Fruit fly (Drosophila melanogaster): Measurements from ENCODE around the gene alphaTub85E.

alphaTub85E gene

DNA sequence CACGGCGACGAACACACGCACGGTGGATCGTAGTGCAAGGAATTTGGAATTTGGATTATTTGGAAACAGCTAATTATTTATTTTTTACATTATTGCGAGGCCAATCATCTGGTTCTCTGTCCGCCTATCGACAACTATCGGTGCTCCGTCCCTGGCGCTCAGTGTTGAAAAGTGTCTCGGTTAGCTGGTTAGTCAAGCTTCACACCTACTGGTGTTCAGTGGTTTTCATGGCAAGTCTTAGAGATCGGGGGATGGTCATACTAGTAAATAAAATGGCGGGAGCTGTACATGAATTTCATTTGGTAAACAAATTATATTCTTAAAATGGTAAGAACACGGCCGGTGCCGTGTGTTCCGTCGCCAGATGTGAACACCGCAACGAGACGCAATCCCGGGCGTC is 22.2 kb downstream of the alphaTub85E start, which contains the start of the genes trbd and dmt (continued):
- no peak for TF ChIP-seq fd96Cb (tag; optimal IDR thresholded peaks at IDR 0.05)
- no peak for TF ChIP-seq CG8388 (GFP tag; optimal IDR thresholded peaks at IDR 0.05)
- no peak for TF ChIP-seq Oli (tag; optimal IDR thresholded peaks at IDR 0.05)
- TF ChIP-seq CG14710 (tag; optimal IDR thresholded peaks at IDR 0.05): no peak
- no peak for TF ChIP-seq esg (GFP tag; conservative IDR thresholded peaks at IDR 0.05)
- TF ChIP-seq YL-1 (GFP tag; optimal IDR thresholded peaks at IDR 0.05): peak; percentile 93
- no peak for TF ChIP-seq rib (GFP tag; IDR thresholded peaks at IDR 0.05)
- peak; percentile 69 for TF ChIP-seq maf-S (GFP tag; optimal IDR thresholded peaks at IDR 0.05)
- TF ChIP-seq bab2 (GFP tag; optimal IDR thresholded peaks at IDR 0.05): peak; percentile 31
- TF ChIP-seq Bgb (GFP tag; IDR thresholded peaks at IDR 0.05; ENCODE audit: partially characterized antibody): no peak
- no peak for TF ChIP-seq salm (tag; optimal IDR thresholded peaks at IDR 0.05)
- TF ChIP-seq CG2875 (GFP tag; optimal IDR thresholded peaks at IDR 0.05): no peak
- no peak for TF ChIP-seq ssp (GFP tag; IDR thresholded peaks at IDR 0.05)
- no peak for TF ChIP-seq usp (GFP tag; optimal IDR thresholded peaks at IDR 0.05)
- no peak for TF ChIP-seq dan (GFP tag; IDR thresholded peaks at IDR 0.05)
- no peak for TF ChIP-seq CG34422 (GFP tag; IDR thresholded peaks at IDR 0.05)
- TF ChIP-seq Aef1 (GFP tag; IDR thresholded peaks at IDR 0.05): no peak
- no peak for TF ChIP-seq Nf-YC (tag; optimal IDR thresholded peaks at IDR 0.05)
- TF ChIP-seq CG6854 (GFP tag; optimal IDR thresholded peaks at IDR 0.05): no peak
- no peak for TF ChIP-seq aop (GFP tag; IDR thresholded peaks at IDR 0.05)
- no peak for TF ChIP-seq Fer1 (GFP tag; optimal IDR thresholded peaks at IDR 0.05)
- peak; percentile 88 for TF ChIP-seq HmgZ (tag; optimal IDR thresholded peaks at IDR 0.05)
- peak; percentile 58 for TF ChIP-seq CG30403 (GFP tag; optimal IDR thresholded peaks at IDR 0.05)
- TF ChIP-seq Poxn (GFP tag; IDR thresholded peaks at IDR 0.05): no peak
- TF ChIP-seq NC2α (GFP tag; optimal IDR thresholded peaks at IDR 0.05): no peak
- no peak for TF ChIP-seq inv (GFP tag; IDR thresholded peaks at IDR 0.05; ENCODE audit: partially characterized antibody)
- TF ChIP-seq CG11696 (GFP tag; IDR thresholded peaks at IDR 0.05): no peak
- TF ChIP-seq CG10979 (tag; optimal IDR thresholded peaks at IDR 0.05): peak; percentile 34
- no peak for TF ChIP-seq CG9932 (GFP tag; IDR thresholded peaks at IDR 0.05)
- TF ChIP-seq slbo (GFP tag; IDR thresholded peaks at IDR 0.05): no peak
- TF ChIP-seq CG2120 (GFP tag; optimal IDR thresholded peaks at IDR 0.05): no peak
- TF ChIP-seq Dad (GFP tag; optimal IDR thresholded peaks at IDR 0.05): peak; percentile 66
- peak; percentile 60 for TF ChIP-seq da (GFP tag; optimal IDR thresholded peaks at IDR 0.05)
- no peak for TF ChIP-seq exex (tag; optimal IDR thresholded peaks at IDR 0.05)
- TF ChIP-seq Side (GFP tag; optimal IDR thresholded peaks at IDR 0.05): peak; percentile 46
- TF ChIP-seq CG10959 (GFP tag; IDR thresholded peaks at IDR 0.05): no peak
- TF ChIP-seq CG4820 (GFP tag; optimal IDR thresholded peaks at IDR 0.05): peak; percentile 30
- peak; percentile 50 for TF ChIP-seq pum (GFP tag; optimal IDR thresholded peaks at IDR 0.05)
- no peak for TF ChIP-seq CG9215 (GFP tag; IDR thresholded peaks at IDR 0.05)
- TF ChIP-seq sna (GFP tag; IDR thresholded peaks at IDR 0.05; ENCODE audit: partially characterized antibody): no peak
- TF ChIP-seq Jarid2 (GFP tag; optimal IDR thresholded peaks at IDR 0.05): no peak
- TF ChIP-seq wek (GFP tag; optimal IDR thresholded peaks at IDR 0.05): no peak
- peak; percentile 33 for TF ChIP-seq dmrt11E (tag; optimal IDR thresholded peaks at IDR 0.05)
- peak; percentile 99 for TF ChIP-seq phol (tag; optimal IDR thresholded peaks at IDR 0.05)
- no peak for TF ChIP-seq chm (GFP tag; IDR thresholded peaks at IDR 0.05)
- no peak for TF ChIP-seq Ptx1 (GFP tag; IDR thresholded peaks at IDR 0.05)
- no peak for TF ChIP-seq Rx (GFP tag; IDR thresholded peaks at IDR 0.05)
- no peak for TF ChIP-seq CG6813 (GFP tag; optimal IDR thresholded peaks at IDR 0.05)
- TF ChIP-seq fd102C (GFP tag; optimal IDR thresholded peaks at IDR 0.05): peak; percentile 55
- peak; percentile 55 for TF ChIP-seq ERR (GFP tag; optimal IDR thresholded peaks at IDR 0.05)
- no peak for TF ChIP-seq CG9817 (tag; optimal IDR thresholded peaks at IDR 0.05)
- TF ChIP-seq BtbVII (GFP tag; optimal IDR thresholded peaks at IDR 0.05): no peak

Measured in whole organism, embryonic.